Fruit fly (Drosophila melanogaster): ENCODE results near the gene Pp2B-14D.

The Pp2B-14D gene

dm6 chrX:16559514-16560510 lies at the start of gene Pp2B-14D:
TSS of gene Pp2B-14D (minus strand) at chrX:16560016.
- TF ChIP-seq noc (tag; optimal IDR thresholded peaks at IDR 0.05) = peak; percentile 44

- no peak for TF ChIP-seq noc (tag; optimal IDR thresholded peaks at IDR 0.05)
Measured at dm6 chrX:16607828-16608227, 48.0 kb upstream of the Pp2B-14D start.

DNA sequence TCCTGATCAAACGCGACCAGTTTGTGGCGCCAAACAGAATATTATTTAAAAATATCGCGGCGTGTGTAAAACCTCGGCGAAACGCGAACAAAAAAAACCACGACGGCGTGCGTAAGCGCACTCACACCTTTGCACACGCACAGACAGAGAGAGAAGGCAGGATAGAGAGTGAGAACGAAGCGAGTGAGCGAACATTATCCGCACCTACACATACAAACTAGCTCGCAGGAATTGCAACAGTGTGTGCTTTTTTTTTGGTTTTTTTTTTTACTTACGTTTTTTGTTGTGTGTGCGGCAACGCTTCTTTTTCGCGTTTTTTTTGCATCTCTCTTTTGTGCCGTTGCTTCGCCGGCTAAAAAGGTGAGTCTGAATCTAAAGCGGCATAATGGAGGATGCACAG lies 40.0 kb upstream of the Pp2B-14D start:
- no peak for TF ChIP-seq noc (tag; optimal IDR thresholded peaks at IDR 0.05)

DNA sequence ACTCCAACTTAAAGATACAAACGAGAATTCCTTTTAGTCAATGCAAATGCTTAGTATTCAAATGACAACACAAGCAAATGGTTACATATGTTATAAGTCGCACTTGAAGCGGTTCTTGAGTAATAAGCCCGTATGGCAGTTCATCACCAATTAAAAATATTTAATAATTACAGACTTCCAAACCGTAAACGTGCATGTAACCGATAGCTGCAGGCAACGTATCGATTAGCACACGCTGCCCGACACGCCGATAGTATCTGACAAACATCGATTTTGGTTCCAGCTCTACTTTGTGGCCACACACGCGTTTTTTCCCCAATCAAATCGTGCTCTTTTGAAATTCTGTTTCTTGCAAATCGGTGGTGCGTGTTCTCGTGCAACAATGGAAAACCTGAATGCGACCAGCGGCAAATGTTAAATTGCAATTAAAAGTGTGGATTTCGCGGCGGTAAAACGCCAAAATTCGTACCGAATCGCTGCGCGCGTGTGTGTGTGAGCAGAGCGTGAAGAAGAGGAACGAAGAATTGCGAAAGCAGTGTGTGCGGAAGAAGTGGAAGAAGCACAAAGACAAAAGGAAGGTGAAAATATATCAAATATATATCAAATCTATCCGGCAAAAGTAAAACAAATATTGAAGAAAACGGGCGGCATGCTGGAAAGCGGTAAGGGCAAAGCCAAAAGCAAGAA lies 39.3 kb upstream of the Pp2B-14D start, which contains the start of the genes CG9784 and Nup153:
Gene CG9784, minus strand, starts transcription at position 238 of the 687 bp plus-strand sequence.
Gene Nup153, plus strand, starts transcription at position 264 of the 687 bp plus-strand sequence.
- TF ChIP-seq noc (tag; optimal IDR thresholded peaks at IDR 0.05) = no peak

dm6 chrX:16598336-16598977 lies 38.6 kb upstream of the Pp2B-14D start:
- no peak for TF ChIP-seq noc (tag; optimal IDR thresholded peaks at IDR 0.05)

DNA sequence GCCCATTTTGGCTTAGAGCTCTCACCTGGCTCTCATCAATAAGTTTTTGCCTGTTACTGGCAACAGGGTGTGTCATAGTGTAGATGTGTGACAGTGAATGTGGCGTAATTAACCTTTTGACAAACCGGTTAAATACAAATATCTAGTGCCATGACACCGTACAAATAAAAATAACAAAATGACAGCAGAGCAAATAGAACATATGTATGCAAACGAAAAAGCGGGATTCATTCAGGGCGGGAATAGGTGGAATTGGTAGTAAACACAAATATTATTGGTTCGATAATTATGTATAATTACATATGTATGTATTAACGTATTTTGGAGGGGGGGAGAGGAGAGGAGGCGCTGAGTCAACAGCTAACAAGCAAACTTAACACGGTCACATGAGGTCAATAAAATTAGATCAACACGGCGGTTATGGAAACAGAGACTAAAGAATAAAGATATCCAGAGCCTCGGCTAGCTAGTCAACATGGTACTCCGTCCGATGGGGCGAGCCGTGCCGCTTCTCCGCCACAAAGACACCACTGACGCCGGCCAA lies 36.5 kb upstream of the Pp2B-14D start:
- TF ChIP-seq noc (tag; optimal IDR thresholded peaks at IDR 0.05) = no peak

DNA sequence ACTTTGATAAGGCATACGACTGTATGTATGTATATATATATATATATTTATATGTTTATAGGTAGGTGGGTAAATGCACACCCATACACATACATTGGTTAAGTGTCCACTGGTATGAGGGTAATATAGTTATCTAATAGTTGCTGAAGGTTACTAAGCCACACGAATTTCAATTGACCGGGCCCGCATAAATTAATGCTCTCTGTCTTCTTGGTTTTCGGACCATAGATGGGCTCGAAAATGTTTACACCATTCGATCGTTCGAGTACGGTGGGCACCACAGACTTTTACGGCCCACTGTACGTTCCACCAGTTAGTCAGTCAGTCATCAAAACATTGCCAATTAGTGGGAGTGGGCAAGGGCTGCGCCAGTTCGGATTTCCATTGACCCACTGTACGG lies 35.6 kb upstream of the Pp2B-14D start:
- TF ChIP-seq noc (tag; optimal IDR thresholded peaks at IDR 0.05) = no peak

DNA sequence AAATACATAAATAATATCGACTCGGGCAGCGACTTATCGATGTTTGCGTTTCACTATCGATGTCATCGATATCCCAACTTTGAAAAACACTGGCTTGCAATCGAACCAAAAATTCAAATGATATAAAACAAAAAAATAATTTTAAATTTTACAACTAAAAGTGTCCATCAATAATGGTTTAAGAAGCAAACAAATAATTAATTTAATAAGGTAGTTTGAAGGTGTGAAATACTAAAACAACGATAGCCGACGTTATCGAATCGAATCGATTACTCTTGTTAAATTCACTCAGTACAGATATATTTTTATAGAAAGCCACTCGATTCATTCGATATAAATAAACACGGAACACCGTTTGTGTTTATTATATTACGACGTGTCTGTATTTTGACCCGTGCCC lies 33.6 kb upstream of the Pp2B-14D start, which contains the start of the genes SMC3 and Ubc7:
Gene SMC3, minus strand, starts transcription at position 22 of the 400 bp plus-strand sequence.
Gene Ubc7, plus strand, starts transcription at position 260 of the 400 bp plus-strand sequence.
- no peak for TF ChIP-seq noc (tag; optimal IDR thresholded peaks at IDR 0.05)

DNA sequence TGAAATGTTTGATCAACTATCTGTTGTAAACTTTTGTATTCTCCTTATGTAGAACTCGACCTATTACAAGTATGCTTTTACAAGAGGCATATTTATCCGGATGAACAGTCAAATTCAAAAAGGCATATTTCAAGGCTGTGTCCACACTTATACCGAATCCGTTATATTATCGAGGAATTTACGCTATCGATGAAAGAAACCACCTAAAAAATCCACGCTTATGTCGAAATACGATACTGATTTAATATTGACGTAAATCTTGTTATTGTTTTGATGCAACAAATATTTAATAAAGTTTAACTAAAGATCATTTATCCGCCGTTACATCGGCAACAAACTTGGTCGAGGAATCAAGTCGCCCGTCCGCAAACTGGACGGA lies 27.8 kb upstream of the Pp2B-14D start, which contains the start of gene CG13014:
Gene CG13014, plus strand, starts transcription at position 206 of the 379 bp plus-strand sequence.
- TF ChIP-seq noc (tag; optimal IDR thresholded peaks at IDR 0.05) = no peak

DNA sequence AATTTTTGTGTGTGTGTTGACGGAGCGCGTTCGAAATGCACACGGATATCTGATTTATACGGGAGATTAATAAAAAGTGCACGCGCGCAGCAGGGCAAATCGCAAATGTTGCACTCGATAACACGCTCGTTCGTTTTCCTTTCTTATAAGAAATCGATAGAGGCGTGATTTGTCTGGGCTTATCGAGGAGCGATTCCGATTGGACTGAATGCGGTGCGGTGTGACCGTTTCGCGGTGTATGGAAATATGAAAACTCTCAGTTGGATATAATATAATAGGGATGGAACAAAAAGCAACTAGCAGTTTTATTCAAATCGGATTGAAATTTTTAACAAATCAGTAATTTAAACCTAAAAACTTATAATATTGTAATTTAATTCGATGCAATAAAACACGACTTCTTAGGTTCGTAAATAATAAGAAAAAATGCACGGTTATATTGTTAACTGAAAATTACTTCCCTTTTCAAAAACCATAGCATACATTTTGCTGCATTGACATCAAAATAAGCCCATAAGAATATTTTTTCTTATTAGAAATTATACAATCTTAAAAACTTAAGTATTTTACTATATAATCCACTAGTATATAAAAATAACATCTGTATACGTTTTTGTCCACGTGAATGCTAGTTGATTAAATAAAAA lies 27.3 kb upstream of the Pp2B-14D start, which contains the start of gene CanA-14F:
Gene CanA-14F, minus strand, starts transcription at position 152 of the 647 bp plus-strand sequence.
- no peak for TF ChIP-seq noc (tag; optimal IDR thresholded peaks at IDR 0.05)

dm6 chrX:16586178-16586890 lies 26.5 kb upstream of the Pp2B-14D start:
- no peak for TF ChIP-seq noc (tag; optimal IDR thresholded peaks at IDR 0.05)

DNA sequence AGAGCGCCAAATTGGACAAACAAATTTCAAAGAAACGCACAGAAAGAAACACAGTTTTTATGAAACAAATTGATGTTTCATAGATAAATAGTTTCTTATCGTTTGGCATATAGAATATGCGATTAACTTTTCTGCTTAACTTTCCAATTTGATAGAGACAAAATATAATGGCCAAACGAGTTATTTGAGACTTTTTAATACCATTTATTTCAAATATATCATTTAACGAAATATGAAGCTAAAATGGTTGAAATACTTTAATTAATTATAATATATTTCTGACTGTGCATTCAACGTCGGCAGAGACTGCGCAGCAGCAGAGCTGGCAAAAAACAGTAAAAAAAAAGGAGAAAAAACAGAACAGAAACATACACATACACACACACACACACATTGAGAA lies 25.8 kb upstream of the Pp2B-14D start:
- no peak for TF ChIP-seq noc (tag; optimal IDR thresholded peaks at IDR 0.05)

DNA sequence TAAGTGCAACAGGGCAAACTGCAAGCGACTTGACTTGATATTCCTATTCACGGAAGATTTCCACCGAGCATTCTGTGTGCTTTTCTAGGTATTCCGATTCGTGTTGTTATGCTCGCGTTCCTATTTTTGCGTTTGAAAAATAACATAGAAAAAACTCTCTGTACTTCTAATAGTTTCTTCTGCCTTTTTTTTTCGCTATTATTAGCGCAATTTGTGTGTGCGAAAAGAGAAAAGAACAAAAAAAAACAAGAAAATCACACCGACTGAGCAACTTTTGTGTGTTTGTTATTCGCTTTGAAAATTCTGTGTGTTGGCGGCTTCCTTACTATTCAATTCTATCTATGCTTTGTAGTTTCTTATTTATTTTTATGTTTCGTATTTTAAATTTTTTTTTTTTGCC lies 23.9 kb upstream of the Pp2B-14D start:
- no peak for TF ChIP-seq noc (tag; optimal IDR thresholded peaks at IDR 0.05)

DNA sequence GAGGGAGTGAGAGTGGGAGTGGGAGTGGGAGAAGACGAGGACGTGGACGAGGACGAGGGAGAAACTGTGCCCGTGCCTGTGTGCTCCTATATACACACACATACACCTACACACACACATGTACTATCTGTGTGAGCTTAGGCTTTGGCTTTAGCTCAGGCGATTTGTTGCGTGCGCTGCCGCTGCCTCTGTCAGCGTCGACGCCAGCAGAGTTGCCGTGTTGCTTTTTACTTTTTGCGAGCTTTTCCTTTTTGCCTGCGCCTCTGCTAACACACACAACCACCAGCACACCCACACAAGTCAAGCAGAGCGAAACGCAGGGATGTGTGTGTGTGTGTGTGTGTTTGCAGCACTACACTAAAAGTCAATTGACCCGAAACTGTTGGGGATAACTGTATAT lies 22.3 kb upstream of the Pp2B-14D start:
- no peak for TF ChIP-seq noc (tag; optimal IDR thresholded peaks at IDR 0.05)

Data from whole organism, larva.